Worm (Caenorhabditis elegans) whole organism, L1 larva: ENCODE measurements around the gene pars-1.
A peak's percentile ranks its signal among the peaks of the same experiment; 100 is the strongest.

ENCODE experiments used
- C16A3.4 ChIP-seq: fragments of 150-350 bp; optimal IDR thresholded peaks from 2 replicates; lab custom pipeline; 2014; ENCODE audit warnings: missing biosample characterization, missing genetic modification characterization
- C34B4.2 ChIP-seq: sonication (generic microtip); optimal IDR thresholded peaks from 2 replicates; lab custom pipeline; 2017; ENCODE audit warnings: mild to moderate bottlenecking, missing genetic modification characterization, missing compliant biosample characterization
- F16B12.6 ChIP-seq: fragments of 150-350 bp; optimal IDR thresholded peaks from 2 replicates; lab custom pipeline; 2014; ENCODE audit warnings: missing biosample characterization, missing genetic modification characterization
- Y116A8C.19 ChIP-seq: sonication (generic microtip); optimal IDR thresholded peaks from 2 replicates; lab custom pipeline; 2016; ENCODE audit warnings: missing compliant biosample characterization, missing genetic modification characterization, borderline replicate concordance
- aha-1 ChIP-seq: fragments of 150-350 bp; optimal IDR thresholded peaks from 2 replicates; lab custom pipeline; 2014; ENCODE audit warnings: missing biosample characterization, missing genetic modification characterization
- aly-2 ChIP-seq: fragments of 150-350 bp; optimal IDR thresholded peaks from 2 replicates; lab custom pipeline; 2014; ENCODE audit warnings: missing biosample characterization, missing genetic modification characterization
- ama-1 ChIP-seq: fragments of 150-350 bp; optimal IDR thresholded peaks from 2 replicates; lab custom pipeline; 2014
- ceh-8 ChIP-seq: fragments of 200-800 bp; sonication (Bioruptor generic); optimal IDR thresholded peaks from 2 replicates; lab custom pipeline; 2018; ENCODE audit warnings: mild to moderate bottlenecking, missing genetic modification characterization, moderate library complexity, missing compliant biosample characterization
- ceh-82 ChIP-seq, 3 experiments: fragments of 150-350 bp in 1 of 3; sonication (generic microtip) in 2 of 3; optimal IDR thresholded peaks; 2 replicates each; lab custom pipeline; 2014 to 2017; ENCODE audit warnings: missing biosample characterization in 3 of 3, missing genetic modification characterization in 3 of 3
- ceh-88 ChIP-seq: fragments of 200-800 bp; sonication (Bioruptor generic); IDR thresholded peaks from 2 replicates; pipeline ENCODE4 v1.3.6; 2022; ENCODE audit warnings: missing genetic modification characterization, missing compliant biosample characterization
- dpl-1 ChIP-seq, 3 experiments: fragments of 150-350 bp in 2 of 3; sonication (generic microtip) in 1 of 3; optimal IDR thresholded peaks; 2 replicates each; lab custom pipeline; 2014 to 2017; ENCODE audit warnings: missing biosample characterization in 3 of 3, missing genetic modification characterization in 3 of 3, missing genetic modification reagents in 3 of 3
- dsc-1 ChIP-seq: sonication (generic microtip); optimal IDR thresholded peaks from 2 replicates; lab custom pipeline; 2016; ENCODE audit warnings: mild to moderate bottlenecking, missing genetic modification characterization, missing compliant biosample characterization
- ets-5 ChIP-seq: fragments of 200-800 bp; sonication (Bioruptor generic); IDR thresholded peaks from 2 replicates; pipeline ENCODE4 v1.3.6; 2022; ENCODE audit warnings: missing genetic modification characterization, missing compliant biosample characterization
- fkh-10 ChIP-seq: sonication (generic microtip); optimal IDR thresholded peaks from 2 replicates; lab custom pipeline; 2017; ENCODE audit warnings: missing biosample characterization, missing genetic modification reagents, missing genetic modification characterization
- fkh-4 ChIP-seq: sonication (generic microtip); optimal IDR thresholded peaks from 2 replicates; lab custom pipeline; 2016; ENCODE audit warnings: missing compliant biosample characterization, missing genetic modification characterization, borderline replicate concordance
- fos-1 ChIP-seq: fragments of 150-350 bp; optimal IDR thresholded peaks from 2 replicates; lab custom pipeline; 2014; ENCODE audit warnings: missing biosample characterization, missing genetic modification characterization
- hlh-17 ChIP-seq: fragments of 200-800 bp; sonication (Bioruptor generic); optimal IDR thresholded peaks from 2 replicates; lab custom pipeline; 2018; ENCODE audit warnings: missing genetic modification characterization, mild to moderate bottlenecking, missing compliant biosample characterization, moderate library complexity, borderline replicate concordance
- hlh-4 ChIP-seq: sonication (generic microtip); optimal IDR thresholded peaks from 2 replicates; lab custom pipeline; 2016; ENCODE audit warnings: mild to moderate bottlenecking, missing genetic modification characterization, missing compliant biosample characterization
- hpl-2 ChIP-seq: fragments of 150-350 bp; optimal IDR thresholded peaks from 2 replicates; lab custom pipeline; 2014; ENCODE audit warnings: missing biosample characterization, missing genetic modification reagents, missing genetic modification characterization
- irx-1 ChIP-seq: sonication (generic microtip); optimal IDR thresholded peaks from 2 replicates; lab custom pipeline; 2016; ENCODE audit warnings: missing genetic modification characterization, missing compliant biosample characterization
- isw-1 ChIP-seq: fragments of 200-800 bp; sonication (Bioruptor generic); IDR thresholded peaks from 2 replicates; pipeline ENCODE4 v1.3.6; 2022; ENCODE audit warnings: missing genetic modification characterization, missing compliant biosample characterization
- lin-13 ChIP-seq: fragments of 150-350 bp; optimal IDR thresholded peaks from 2 replicates; lab custom pipeline; 2014; ENCODE audit warnings: missing biosample characterization, missing genetic modification reagents, missing genetic modification characterization
- lin-15B ChIP-seq: fragments of 150-350 bp; sonication (generic microtip); optimal IDR thresholded peaks from 3 replicates; lab custom pipeline; 2014; ENCODE audit warnings: missing biosample characterization, missing genetic modification characterization
- lin-35 ChIP-seq, 2 experiments: fragments of 150-350 bp; optimal IDR thresholded peaks; 2 replicates each; lab custom pipeline; 2014; ENCODE audit warnings: missing biosample characterization in 2 of 2, missing genetic modification characterization in 2 of 2, missing genetic modification reagents in 2 of 2
- lir-3 ChIP-seq: sonication (generic microtip); optimal IDR thresholded peaks from 2 replicates; lab custom pipeline; 2016; ENCODE audit warnings: mild to moderate bottlenecking, missing genetic modification characterization, moderate library complexity, missing compliant biosample characterization; ENCODE audit not compliant: poor library complexity
- lsy-2 ChIP-seq, 2 experiments: fragments of 150-350 bp; optimal IDR thresholded peaks; 2 replicates each; lab custom pipeline; 2014; ENCODE audit warnings: missing biosample characterization in 2 of 2, missing genetic modification characterization in 2 of 2
- mab-9 ChIP-seq: fragments of 200-800 bp; sonication (Bioruptor generic); IDR thresholded peaks from 2 replicates; pipeline ENCODE4 v1.3.6; 2022; ENCODE audit warnings: missing genetic modification reagents, missing genetic modification characterization, missing compliant biosample characterization
- mef-2 ChIP-seq: fragments of 150-350 bp; optimal IDR thresholded peaks from 2 replicates; lab custom pipeline; 2014; ENCODE audit warnings: missing biosample characterization, missing genetic modification characterization
- nhr-11 ChIP-seq: fragments of 150-350 bp; optimal IDR thresholded peaks from 2 replicates; lab custom pipeline; 2014; ENCODE audit warnings: missing biosample characterization, missing genetic modification characterization
- nhr-12 ChIP-seq: sonication (generic microtip); optimal IDR thresholded peaks from 2 replicates; lab custom pipeline; 2017; ENCODE audit warnings: missing biosample characterization, missing genetic modification characterization
- nhr-19 ChIP-seq: fragments of 200-800 bp; sonication (Bioruptor generic); conservative IDR thresholded peaks from 2 replicates; pipeline ENCODE4 v1.3.6; 2022; ENCODE audit warnings: missing genetic modification characterization, missing compliant biosample characterization
- nhr-237 ChIP-seq: fragments of 150-350 bp; optimal IDR thresholded peaks from 2 replicates; lab custom pipeline; 2014; ENCODE audit warnings: missing biosample characterization, missing genetic modification characterization
- nhr-28 ChIP-seq: fragments of 150-350 bp; optimal IDR thresholded peaks from 2 replicates; lab custom pipeline; 2014; ENCODE audit warnings: missing biosample characterization, missing genetic modification characterization
- nhr-71 ChIP-seq: sonication (generic microtip); optimal IDR thresholded peaks from 2 replicates; lab custom pipeline; 2016; ENCODE audit warnings: mild to moderate bottlenecking, missing genetic modification characterization, moderate library complexity, missing compliant biosample characterization
- nhr-85 ChIP-seq: sonication (generic microtip); peaks from one replicate; lab custom pipeline; 2016; ENCODE audit warnings: missing genetic modification characterization, inconsistent platforms, missing compliant biosample characterization
- nhr-90 ChIP-seq: sonication (generic microtip); optimal IDR thresholded peaks from 2 replicates; lab custom pipeline; 2016; ENCODE audit warnings: mild to moderate bottlenecking, missing genetic modification characterization, missing compliant biosample characterization; ENCODE audit not compliant: poor library complexity
- pag-3 ChIP-seq: sonication (generic microtip); optimal IDR thresholded peaks from 2 replicates; lab custom pipeline; 2017; ENCODE audit warnings: missing genetic modification characterization, mild to moderate bottlenecking, missing compliant biosample characterization, antibody characterized with exemption, borderline replicate concordance; ENCODE audit not compliant: insufficient read depth
- skn-1 ChIP-seq: fragments of 150-350 bp; optimal IDR thresholded peaks from 2 replicates; lab custom pipeline; 2014; ENCODE audit warnings: missing biosample characterization, missing genetic modification characterization
- snpc-4 ChIP-seq: fragments of 150-350 bp; optimal IDR thresholded peaks from 2 replicates; lab custom pipeline; 2014; ENCODE audit warnings: missing biosample characterization, missing genetic modification characterization
- snu-23 ChIP-seq: sonication (generic microtip); optimal IDR thresholded peaks from 2 replicates; lab custom pipeline; 2016; ENCODE audit warnings: missing genetic modification characterization, missing compliant biosample characterization
- swsn-7 ChIP-seq: sonication (generic microtip); optimal IDR thresholded peaks from 2 replicates; lab custom pipeline; 2016; ENCODE audit warnings: missing genetic modification characterization, missing compliant biosample characterization
- tbx-2 ChIP-seq: sonication (generic microtip); optimal IDR thresholded peaks from 2 replicates; lab custom pipeline; 2016; ENCODE audit warnings: missing genetic modification characterization, missing compliant biosample characterization
- tlp-1 ChIP-seq: fragments of 150-350 bp; optimal IDR thresholded peaks from 2 replicates; lab custom pipeline; 2014; ENCODE audit warnings: missing biosample characterization, missing genetic modification characterization
- unc-30 ChIP-seq: sonication (generic microtip); optimal IDR thresholded peaks from 2 replicates; lab custom pipeline; 2017; ENCODE audit warnings: missing biosample characterization, missing genetic modification characterization
- unc-86 ChIP-seq: sonication (generic microtip); optimal IDR thresholded peaks from 2 replicates; lab custom pipeline; 2016; ENCODE audit warnings: missing genetic modification characterization, missing compliant biosample characterization
- unc-98 ChIP-seq: fragments of 200-800 bp; sonication (Bioruptor generic); IDR thresholded peaks from 2 replicates; pipeline ENCODE4 v1.3.6; 2022; ENCODE audit warnings: missing genetic modification characterization, missing compliant biosample characterization
- vab-15 ChIP-seq: sonication (generic microtip); optimal IDR thresholded peaks from 2 replicates; lab custom pipeline; 2017; ENCODE audit warnings: missing genotype, mild to moderate bottlenecking, missing genetic modification characterization, missing compliant biosample characterization
- xbp-1 ChIP-seq: sonication (generic microtip); optimal IDR thresholded peaks from 2 replicates; lab custom pipeline; 2016; ENCODE audit warnings: missing genetic modification characterization, missing compliant biosample characterization
- ztf-11 ChIP-seq, 2 experiments: sonication (generic microtip); optimal IDR thresholded peaks; 2 replicates each; lab custom pipeline; 2016 to 2017; ENCODE audit warnings: missing genetic modification characterization in 2 of 2, missing biosample characterization in 1 of 2, missing compliant biosample characterization in 1 of 2
- ztf-4 ChIP-seq: fragments of 150-350 bp; optimal IDR thresholded peaks from 2 replicates; lab custom pipeline; 2014; ENCODE audit warnings: missing biosample characterization, missing genetic modification characterization

The pars-1 gene

DNA sequence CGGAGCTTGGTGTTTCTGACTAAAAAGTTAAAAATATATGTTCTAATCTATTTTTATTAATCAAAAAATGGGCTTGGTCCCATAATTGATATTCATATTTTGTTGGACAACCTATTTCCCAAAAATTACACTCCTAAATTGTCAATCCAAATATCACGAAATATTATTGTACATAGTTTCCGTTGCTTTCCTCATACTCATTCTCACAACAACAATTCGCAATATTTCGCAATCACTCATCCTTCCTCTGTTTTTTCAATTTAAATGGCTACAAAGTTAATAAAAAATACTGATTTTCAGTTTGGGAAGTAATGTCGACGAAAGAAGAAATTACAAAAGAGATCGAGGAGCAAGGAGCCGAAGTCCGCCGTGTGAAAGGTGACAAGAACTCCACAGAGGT, at the start of gene pars-1:
pars-1 (plus strand) TSS at position 301 of the 400 bp plus-strand sequence.
- TF ChIP-seq unc-98 (GFP tag; lab: Robert Waterston, UW) (no peak), nhr-11 (tag; lab: Kevin White, UChicago) (no peak), tlp-1 (tag; lab: Kevin White, UChicago) (no peak), nhr-237 (tag; lab: Kevin White, UChicago) (no peak), irx-1 (tag; lab: Kevin White, UChicago) (no peak), swsn-7 (no peak), nhr-90 (tag; lab: Kevin White, UChicago) (no peak), nhr-85 (tag; lab: Kevin White, UChicago) (no peak), ceh-82 (tag; optimal IDR thresholded peaks at IDR 0.05; lab: Kevin White, UChicago) (no peak), isw-1 (GFP tag; lab: Robert Waterston, UW) (no peak), fos-1 (tag; lab: Kevin White, UChicago) (no peak), snu-23 (no peak), snpc-4 (no peak), hpl-2 (GFP tag; lab: Kevin White, UChicago) (no peak), vab-15 (tag; lab: Kevin White, UChicago) (no peak), ceh-88 (no peak), unc-30 (no peak)

DNA sequence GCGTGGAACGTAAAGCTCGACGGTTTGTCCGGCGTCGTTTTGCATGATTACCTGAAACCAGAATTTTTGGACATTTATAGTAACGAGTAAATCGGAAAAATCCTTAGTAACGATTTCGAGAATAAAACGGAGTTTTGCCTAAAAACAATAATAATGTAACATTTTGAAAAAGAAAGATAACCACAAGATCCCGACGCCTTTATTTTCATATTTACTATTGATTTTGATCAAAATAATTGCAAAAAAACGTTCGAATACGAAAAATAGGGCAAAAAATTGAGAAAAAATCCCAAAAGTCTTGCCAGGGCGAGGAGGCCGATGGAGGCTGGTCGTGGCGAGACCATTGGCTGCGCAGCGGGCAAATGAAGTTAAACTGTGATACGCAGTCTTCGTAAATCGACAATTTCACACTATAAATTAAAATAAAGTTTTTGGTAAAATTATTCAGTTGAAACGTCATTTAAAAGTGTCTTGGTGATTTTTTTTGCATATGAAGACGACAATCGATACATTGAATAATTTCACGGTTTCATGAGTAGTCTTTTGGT, 49.2 kb upstream of the pars-1 start, which contains the start of gene rps-21:
rps-21 (minus strand) TSS at position 51 of the 548 bp plus-strand sequence.
- TF ChIP-seq pag-3 (tag; lab: Kevin White, UChicago) (no peak), lin-13 (GFP tag; lab: Kevin White, UChicago) (peak; percentile 67), xbp-1 (tag; lab: Kevin White, UChicago) (peak; percentile 88), hlh-4 (no peak), F16B12.6 (peak; percentile 30), dsc-1 (peak; percentile 74), ztf-11 (tag; optimal IDR thresholded peaks at IDR 0.05; lab: Kevin White, UChicago) (peak in 1 of 2 experiments; percentile 59), hlh-17 (GFP tag; lab: Kevin White, UChicago) (no peak), snu-23 (peak; percentile 91), unc-98 (GFP tag; lab: Robert Waterston, UW) (no peak), dpl-1 (GFP tag; optimal IDR thresholded peaks at IDR 0.05; lab: Kevin White, UChicago) (peak; percentile 73 to 84 (median 82)), lin-15B (tag; lab: Kevin White, UChicago) (peak; percentile 83), lin-35 (GFP tag; optimal IDR thresholded peaks at IDR 0.05; lab: Kevin White, UChicago) (peak; percentile 84 to 92), C34B4.2 (no peak), lir-3 (tag; lab: Kevin White, UChicago) (peak; percentile 47), vab-15 (tag; lab: Kevin White, UChicago) (peak; percentile 31), mab-9 (GFP tag; lab: Robert Waterston, UW) (0 out of 2 replicates have a peak, but pooled peaks have one; percentile 9), fkh-4 (no peak), unc-86 (peak; percentile 71), nhr-28 (tag; lab: Kevin White, UChicago) (no peak), nhr-71 (tag; lab: Kevin White, UChicago) (peak; percentile 89), ztf-4 (tag; lab: Kevin White, UChicago) (peak; percentile 29), mef-2 (tag; lab: Kevin White, UChicago) (no peak), ceh-82 (tag; optimal IDR thresholded peaks at IDR 0.05; lab: Kevin White, UChicago) (peak; percentile 59 to 94 (median 78)), ets-5 (GFP tag; lab: Robert Waterston, UW) (no peak), lsy-2 (tag; optimal IDR thresholded peaks at IDR 0.05; lab: Kevin White, UChicago) (peak; percentile 92 to 94), nhr-11 (tag; lab: Kevin White, UChicago) (peak; percentile 1), nhr-90 (tag; lab: Kevin White, UChicago) (peak; percentile 72), C16A3.4 (tag; lab: Kevin White, UChicago) (peak; percentile 91), skn-1 (tag; lab: Kevin White, UChicago) (peak; percentile 75), unc-30 (no peak), aly-2 (tag; lab: Kevin White, UChicago) (no peak), ceh-8 (no peak), nhr-85 (tag; lab: Kevin White, UChicago) (peak; percentile 91), tbx-2 (peak; percentile 88), aha-1 (tag; lab: Kevin White, UChicago) (no peak), nhr-19 (GFP tag; lab: Robert Waterston, UW) (peak; percentile 87), ama-1 (lab: Kevin White, UChicago) (no peak), nhr-12 (tag; lab: Kevin White, UChicago) (no peak), Y116A8C.19 (no peak), fkh-10 (GFP tag; lab: Kevin White, UChicago) (peak; percentile 12)
